Worm (Caenorhabditis elegans) whole organism, L4 larva: ENCODE data around the gene spdl-1.
A peak's percentile ranks its signal among the peaks of the same experiment; 100 is the strongest.

ENCODE experiments used
- R02D3.7 ChIP-seq: fragments of 150-350 bp; sonication (generic microtip); optimal IDR thresholded peaks from 3 replicates; lab custom pipeline; 2014; ENCODE audit warnings: missing biosample characterization, missing genetic modification characterization
- T20F7.1 ChIP-seq: fragments of 200-800 bp; sonication (Bioruptor generic); optimal IDR thresholded peaks from 2 replicates; lab custom pipeline; 2018; ENCODE audit warnings: mild to moderate bottlenecking, missing genetic modification characterization, missing compliant biosample characterization
- ZK337.2 ChIP-seq: fragments of 200-800 bp; sonication (Bioruptor generic); IDR thresholded peaks from 2 replicates; pipeline ENCODE4 v1.3.6; 2022; ENCODE audit warnings: missing genetic modification reagents, missing genetic modification characterization, missing compliant biosample characterization
- aha-1 ChIP-seq: fragments of 150-350 bp; peaks from one replicate; lab custom pipeline; 2014; ENCODE audit warnings: missing biosample characterization, missing genetic modification characterization
- arid-1 ChIP-seq: fragments of 200-800 bp; sonication (Bioruptor generic); conservative IDR thresholded peaks from 2 replicates; pipeline ENCODE4 v1.3.6; 2022; ENCODE audit warnings: missing genetic modification reagents, missing genetic modification characterization, missing compliant biosample characterization
- ceh-32 ChIP-seq: sonication (generic microtip); optimal IDR thresholded peaks from 2 replicates; lab custom pipeline; 2016; ENCODE audit warnings: mild to moderate bottlenecking, missing genetic modification characterization, missing compliant biosample characterization; ENCODE audit not compliant: poor library complexity
- ceh-62 ChIP-seq: sonication (generic microtip); optimal IDR thresholded peaks from 2 replicates; lab custom pipeline; 2017; ENCODE audit warnings: missing biosample characterization, missing genetic modification characterization
- ceh-82 ChIP-seq: sonication (generic microtip); optimal IDR thresholded peaks from 2 replicates; lab custom pipeline; 2017; ENCODE audit warnings: missing biosample characterization, missing genetic modification characterization
- daf-12 ChIP-seq: fragments of 150-350 bp; optimal IDR thresholded peaks from 2 replicates; lab custom pipeline; 2014; ENCODE audit warnings: missing biosample characterization, missing genetic modification reagents, missing genetic modification characterization
- daf-16 ChIP-seq, 3 experiments: sonication (generic microtip); optimal IDR thresholded peaks; 2 replicates each; lab custom pipeline; 2016 to 2017; ENCODE audit warnings: missing genetic modification characterization in 3 of 3, missing genetic modification reagents in 3 of 3, mild to moderate bottlenecking in 2 of 3, missing compliant biosample characterization in 2 of 3, missing biosample characterization in 1 of 3, moderate library complexity in 1 of 3
- dmd-8 ChIP-seq: fragments of 200-800 bp; sonication (Bioruptor generic); IDR thresholded peaks from 2 replicates; pipeline ENCODE4 v1.3.6; 2022; ENCODE audit warnings: missing genetic modification characterization, missing compliant biosample characterization
- dpl-1 ChIP-seq: fragments of 150-350 bp; optimal IDR thresholded peaks from 2 replicates; lab custom pipeline; 2014; ENCODE audit warnings: missing biosample characterization, missing genetic modification reagents, missing genetic modification characterization
- duxl-1 ChIP-seq: sonication (generic microtip); optimal IDR thresholded peaks from 2 replicates; lab custom pipeline; 2016; ENCODE audit warnings: mild to moderate bottlenecking, missing genetic modification characterization, moderate library complexity, missing compliant biosample characterization; ENCODE audit not compliant: poor library complexity
- dve-1 ChIP-seq: sonication (generic microtip); optimal IDR thresholded peaks from 2 replicates; lab custom pipeline; 2017; ENCODE audit warnings: antibody characterized with exemption, mild to moderate bottlenecking, missing genetic modification characterization, missing compliant biosample characterization; ENCODE audit not compliant: insufficient read depth
- egl-43 ChIP-seq: fragments of 200-800 bp; sonication (Bioruptor generic); IDR thresholded peaks from 2 replicates; pipeline ENCODE4 v1.3.6; 2022; ENCODE audit warnings: missing genetic modification reagents, missing genetic modification characterization, missing compliant biosample characterization
- hlh-11 ChIP-seq: fragments of 200-800 bp; sonication (Bioruptor generic); optimal IDR thresholded peaks from 2 replicates; lab custom pipeline; 2018; ENCODE audit warnings: mild to moderate bottlenecking, missing genetic modification characterization, missing compliant biosample characterization
- hlh-30 ChIP-seq: sonication (generic microtip); optimal IDR thresholded peaks from 2 replicates; lab custom pipeline; 2017; ENCODE audit warnings: antibody characterized with exemption, mild to moderate bottlenecking, missing genetic modification characterization, missing compliant biosample characterization; ENCODE audit not compliant: insufficient read depth
- lin-38 ChIP-seq: fragments of 200-800 bp; sonication (Bioruptor generic); IDR thresholded peaks from 2 replicates; pipeline ENCODE4 v1.3.6; 2022; ENCODE audit warnings: missing genetic modification reagents, missing genetic modification characterization, missing compliant biosample characterization
- lin-39 ChIP-seq: fragments of 150-350 bp; optimal IDR thresholded peaks from 2 replicates; lab custom pipeline; 2014; ENCODE audit warnings: missing biosample characterization, missing genetic modification reagents, missing genetic modification characterization
- lsy-2 ChIP-seq, 2 experiments: fragments of 150-350 bp in 1 of 2; sonication (generic microtip) in 1 of 2; optimal IDR thresholded peaks; 2 replicates each; lab custom pipeline; 2014 to 2017; ENCODE audit warnings: missing biosample characterization in 2 of 2, missing genetic modification characterization in 2 of 2
- mxl-2 ChIP-seq: fragments of 200-800 bp; sonication (Bioruptor generic); conservative IDR thresholded peaks from 2 replicates; pipeline ENCODE4 v1.3.6; 2022; ENCODE audit warnings: missing genetic modification reagents, missing genetic modification characterization, missing compliant biosample characterization
- mxl-3 ChIP-seq: fragments of 200-800 bp; sonication (Bioruptor generic); optimal IDR thresholded peaks from 2 replicates; lab custom pipeline; 2018; ENCODE audit warnings: mild to moderate bottlenecking, missing genetic modification characterization, missing compliant biosample characterization
- nhr-10 ChIP-seq: fragments of 150-350 bp; optimal IDR thresholded peaks from 2 replicates; lab custom pipeline; 2014; ENCODE audit warnings: missing biosample characterization, missing genetic modification characterization
- nhr-102 ChIP-seq: sonication (generic microtip); optimal IDR thresholded peaks from 2 replicates; lab custom pipeline; 2016; ENCODE audit warnings: mild to moderate bottlenecking, missing genetic modification characterization, moderate library complexity, missing compliant biosample characterization
- nhr-11 ChIP-seq: fragments of 150-350 bp; optimal IDR thresholded peaks from 2 replicates; lab custom pipeline; 2014; ENCODE audit warnings: missing biosample characterization, missing genetic modification characterization
- nhr-111 ChIP-seq: fragments of 200-800 bp; sonication (Bioruptor generic); optimal IDR thresholded peaks from 2 replicates; lab custom pipeline; 2018; ENCODE audit warnings: mild to moderate bottlenecking, missing genetic modification characterization, missing compliant biosample characterization
- nhr-237 ChIP-seq: sonication (generic microtip); optimal IDR thresholded peaks from 2 replicates; lab custom pipeline; 2017; ENCODE audit warnings: missing biosample characterization, missing genetic modification characterization
- nhr-28 ChIP-seq: fragments of 150-350 bp; optimal IDR thresholded peaks from 2 replicates; lab custom pipeline; 2014; ENCODE audit warnings: missing biosample characterization, missing genetic modification characterization
- nhr-42 ChIP-seq: fragments of 200-800 bp; sonication (Bioruptor generic); IDR thresholded peaks from 2 replicates; pipeline ENCODE4 v1.3.6; 2022; ENCODE audit warnings: missing genetic modification characterization, missing compliant biosample characterization
- nhr-76 ChIP-seq: fragments of 150-350 bp; optimal IDR thresholded peaks from 2 replicates; lab custom pipeline; 2014; ENCODE audit warnings: missing biosample characterization, missing genetic modification characterization
- nhr-77 ChIP-seq: fragments of 150-350 bp; optimal IDR thresholded peaks from 2 replicates; lab custom pipeline; 2014; ENCODE audit warnings: missing biosample characterization, missing genetic modification characterization
- pqm-1 ChIP-seq: sonication (generic microtip); optimal IDR thresholded peaks from 2 replicates; lab custom pipeline; 2017; ENCODE audit warnings: missing biosample characterization, missing genetic modification characterization
- set-16 ChIP-seq: fragments of 200-800 bp; sonication (Bioruptor generic); IDR thresholded peaks from 2 replicates; pipeline ENCODE4 v1.3.6; 2022; ENCODE audit warnings: missing genetic modification reagents, missing genetic modification characterization, missing compliant biosample characterization
- snpc-1.2 ChIP-seq: fragments of 200-800 bp; sonication (Bioruptor generic); IDR thresholded peaks from 2 replicates; pipeline ENCODE4 v1.3.6; 2022; ENCODE audit warnings: missing genetic modification reagents, missing genetic modification characterization, missing compliant biosample characterization
- spr-3 ChIP-seq: fragments of 200-800 bp; sonication (Bioruptor generic); optimal IDR thresholded peaks from 2 replicates; lab custom pipeline; 2018; ENCODE audit warnings: mild to moderate bottlenecking, missing genetic modification characterization, missing compliant biosample characterization
- unc-130 ChIP-seq: sonication (generic microtip); optimal IDR thresholded peaks from 2 replicates; lab custom pipeline; 2016; ENCODE audit warnings: missing genetic modification reagents, missing genetic modification characterization, missing compliant biosample characterization
- unc-39 ChIP-seq: sonication (generic microtip); optimal IDR thresholded peaks from 2 replicates; lab custom pipeline; 2017; ENCODE audit warnings: missing biosample characterization, missing genetic modification characterization
- unc-62 ChIP-seq, 3 experiments: fragments of 150-350 bp in 1 of 3; sonication (generic microtip); optimal IDR thresholded peaks in 2 of 3; peaks in 1 of 3; 1 replicate in 1 of 3; 2 replicates in 2 of 3; lab custom pipeline; 2014 to 2017; ENCODE audit warnings: missing biosample characterization in 3 of 3, missing genetic modification characterization in 3 of 3, missing genetic modification reagents in 3 of 3, missing genotype in 1 of 3
- zfp-2 ChIP-seq: sonication (generic microtip); optimal IDR thresholded peaks from 2 replicates; lab custom pipeline; 2016; ENCODE audit warnings: mild to moderate bottlenecking, missing genetic modification characterization, missing compliant biosample characterization
- zip-11 ChIP-seq: fragments of 200-800 bp; sonication (Bioruptor generic); IDR thresholded peaks from 2 replicates; pipeline ENCODE4 v1.3.6; 2022; ENCODE audit warnings: missing genetic modification characterization, missing compliant biosample characterization
- ztf-11 ChIP-seq: fragments of 150-350 bp; optimal IDR thresholded peaks from 2 replicates; lab custom pipeline; 2014; ENCODE audit warnings: missing biosample characterization, missing genetic modification characterization

spdl-1 gene

DNA sequence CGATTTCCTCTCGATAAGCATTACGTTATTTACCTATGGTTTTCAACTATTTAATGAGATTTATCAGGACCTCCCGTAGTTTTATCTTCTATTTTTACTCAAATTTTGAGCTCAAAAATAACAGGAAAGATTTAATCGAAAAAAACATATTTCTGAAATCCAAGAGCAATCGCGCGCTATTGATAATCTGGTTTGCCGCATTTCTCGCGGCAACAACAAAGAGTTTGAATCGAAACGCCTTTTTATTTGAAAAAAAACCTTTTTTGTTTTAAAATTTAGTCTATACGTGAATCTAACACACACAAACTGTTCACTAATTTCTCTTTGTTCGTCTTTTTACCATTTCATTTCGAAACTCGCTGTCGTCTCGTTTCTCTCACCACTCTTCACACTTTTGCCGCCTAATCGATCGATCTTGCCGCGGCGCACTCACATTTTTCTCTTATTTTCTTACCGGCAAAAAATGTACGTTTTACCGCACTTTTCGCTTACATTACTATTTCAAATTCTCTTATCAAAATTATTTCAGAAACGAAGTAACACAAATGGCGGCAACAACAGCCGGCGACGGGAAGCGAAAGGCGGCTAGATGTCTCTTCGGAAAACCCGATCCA lies 34.9 kb downstream of the spdl-1 start, which contains the start of gene cki-2:
Gene cki-2 (plus strand): TSS at position 337 of the 614 bp plus-strand sequence.
- no peak for TF ChIP-seq nhr-102 (tag; lab: Kevin White, UChicago)
- no peak for TF ChIP-seq ceh-32 (tag; lab: Kevin White, UChicago)
- no peak for TF ChIP-seq zfp-2 (tag; lab: Kevin White, UChicago)
- no peak for TF ChIP-seq dmd-8 (GFP tag; lab: Robert Waterston, UW)
- no peak for TF ChIP-seq mxl-2 (GFP tag; lab: Robert Waterston, UW)
- no peak for TF ChIP-seq spr-3 (GFP tag; lab: Kevin White, UChicago)
- TF ChIP-seq ztf-11, result no peak
- TF ChIP-seq nhr-237 (tag; lab: Kevin White, UChicago), result no peak
- no peak for TF ChIP-seq nhr-77 (tag; lab: Kevin White, UChicago)
- TF ChIP-seq nhr-111 (GFP tag; lab: Kevin White, UChicago), result no peak
- TF ChIP-seq T20F7.1 (GFP tag; lab: Kevin White, UChicago), result no peak
- no peak for TF ChIP-seq zip-11
- TF ChIP-seq nhr-76 (tag; lab: Kevin White, UChicago), result no peak
- TF ChIP-seq ceh-62 (tag; lab: Kevin White, UChicago), result no peak
- TF ChIP-seq nhr-42, result no peak
- no peak for TF ChIP-seq set-16 (GFP tag; lab: Robert Waterston, UW)
- TF ChIP-seq aha-1 (tag; lab: Kevin White, UChicago), result no peak
- no peak for TF ChIP-seq hlh-11 (tag; lab: Kevin White, UChicago)
- no peak for TF ChIP-seq nhr-10
- TF ChIP-seq pqm-1, result peak; percentile 38
- TF ChIP-seq dpl-1, result peak; percentile 25
- TF ChIP-seq lin-38 (GFP tag; lab: Robert Waterston, UW), result peak; percentile 60
- no peak for TF ChIP-seq daf-12 (tag; lab: Kevin White, UChicago)
- TF ChIP-seq duxl-1 (tag; lab: Kevin White, UChicago), result no peak
- no peak for TF ChIP-seq ZK337.2 (GFP tag; lab: Robert Waterston, UW)
- no peak for TF ChIP-seq mxl-3 (GFP tag; lab: Kevin White, UChicago)
- TF ChIP-seq egl-43 (GFP tag; lab: Robert Waterston, UW), result no peak
- TF ChIP-seq R02D3.7 (tag; lab: Kevin White, UChicago), result no peak
- TF ChIP-seq lsy-2 (tag; optimal IDR thresholded peaks at IDR 0.05; lab: Kevin White, UChicago), result peak in 1 of 2 experiments; percentile 7
- TF ChIP-seq snpc-1.2, result no peak
- no peak for TF ChIP-seq unc-39 (tag; lab: Kevin White, UChicago)
- no peak for TF ChIP-seq ceh-82
- no peak for TF ChIP-seq nhr-11
- TF ChIP-seq lin-39, result no peak
- TF ChIP-seq unc-130 (GFP tag; lab: Kevin White, UChicago), result no peak
- TF ChIP-seq arid-1 (GFP tag; lab: Robert Waterston, UW), result no peak
- TF ChIP-seq hlh-30 (tag; lab: Kevin White, UChicago), result no peak
- TF ChIP-seq unc-62 (GFP tag; optimal IDR thresholded peaks at IDR 0.05 in 1 of 2; lab: Kevin White, UChicago), result peak in 1 of 2 experiments; percentile 22
- no peak for TF ChIP-seq unc-62 (tag; optimal IDR thresholded peaks at IDR 0.05; lab: Kevin White, UChicago)
- TF ChIP-seq dve-1 (tag; lab: Kevin White, UChicago), result no peak
- peak; percentile 4 for TF ChIP-seq nhr-28
- no peak for TF ChIP-seq daf-16 (GFP tag; optimal IDR thresholded peaks at IDR 0.05; lab: Kevin White, UChicago)
- TF ChIP-seq daf-16 (tag; optimal IDR thresholded peaks at IDR 0.05; lab: Kevin White, UChicago), result peak; percentile 26
